Fruit fly (Drosophila melanogaster) whole organism, embryonic: Measurements from ENCODE around the gene Orp8.
A peak's percentile ranks its signal among the peaks of the same experiment; 100 is the strongest.

ENCODE experiments used
- CG10462 ChIP-seq: fragments of 200-800 bp; sonication (Bioruptor generic); optimal IDR thresholded peaks from 2 replicates; lab custom pipeline; 2016; ENCODE audit warnings: missing biosample characterization, missing genetic modification characterization
- CG11560 ChIP-seq: fragments of 200-800 bp; sonication (Bioruptor generic); IDR thresholded peaks from 3 replicates; pipeline ENCODE4 v1.3.6; 2022; ENCODE audit warnings: missing biosample characterization, missing genetic modification characterization
- CG12391 ChIP-seq: fragments of 200-800 bp; sonication (Bioruptor generic); optimal IDR thresholded peaks from 3 replicates; lab custom pipeline; 2018; ENCODE audit warnings: missing biosample characterization, mild to moderate bottlenecking, missing genetic modification characterization, moderate library complexity
- CG13424 ChIP-seq: fragments of 200-800 bp; sonication (Bioruptor generic); optimal IDR thresholded peaks from 2 replicates; lab custom pipeline; 2019; ENCODE audit warnings: missing biosample characterization, mild to moderate bottlenecking, missing genetic modification characterization, moderate library complexity
- CG14667 ChIP-seq: fragments of 200-800 bp; sonication (Bioruptor generic); IDR thresholded peaks from 2 replicates; pipeline ENCODE4 v1.3.6; 2022; ENCODE audit warnings: missing biosample characterization, missing genetic modification characterization
- CG15479 ChIP-seq: fragments of 200-800 bp; sonication (Bioruptor generic); optimal IDR thresholded peaks from 3 replicates; lab custom pipeline; 2019; ENCODE audit warnings: missing biosample characterization, mild to moderate bottlenecking, missing genetic modification characterization, moderate library complexity
- CG16813 ChIP-seq: fragments of 200-800 bp; sonication (Bioruptor generic); IDR thresholded peaks from 3 replicates; pipeline ENCODE4 v1.3.6; 2022; ENCODE audit warnings: missing biosample characterization, missing genetic modification characterization; ENCODE audit not compliant: partially characterized antibody
- CG17385 ChIP-seq: fragments of 200-800 bp; sonication (Bioruptor generic); optimal IDR thresholded peaks from 3 replicates; lab custom pipeline; 2018; ENCODE audit warnings: missing biosample characterization, mild to moderate bottlenecking, missing genetic modification characterization
- CG17912 ChIP-seq: fragments of 200-800 bp; sonication (Bioruptor generic); optimal IDR thresholded peaks from 2 replicates; lab custom pipeline; 2018; ENCODE audit warnings: missing biosample characterization, mild to moderate bottlenecking, missing genetic modification characterization
- CG1792 ChIP-seq: fragments of 200-800 bp; sonication (Bioruptor generic); optimal IDR thresholded peaks from 2 replicates; lab custom pipeline; 2016; ENCODE audit warnings: missing biosample characterization, missing genetic modification characterization
- CG18599 ChIP-seq: fragments of 200-800 bp; sonication (Bioruptor generic); optimal IDR thresholded peaks from 3 replicates; lab custom pipeline; 2017; ENCODE audit warnings: missing biosample characterization, missing genetic modification characterization, mild to moderate bottlenecking, moderate library complexity, missing genetic modification reagents
- CG2116 ChIP-seq: fragments of 200-800 bp; sonication (Bioruptor generic); optimal IDR thresholded peaks from 3 replicates; lab custom pipeline; 2018; ENCODE audit warnings: missing biosample characterization, mild to moderate bottlenecking, missing genetic modification characterization
- CG2202 ChIP-seq: fragments of 200-800 bp; sonication (Bioruptor generic); optimal IDR thresholded peaks from 2 replicates; lab custom pipeline; 2018; ENCODE audit warnings: missing biosample characterization, mild to moderate bottlenecking, missing genetic modification characterization
- CG2875 ChIP-seq: fragments of 200-800 bp; sonication (Bioruptor generic); optimal IDR thresholded peaks from 2 replicates; lab custom pipeline; 2017; ENCODE audit warnings: missing biosample characterization, mild to moderate bottlenecking, missing genetic modification characterization, missing genetic modification reagents
- CG30403 ChIP-seq: fragments of 200-800 bp; sonication (Bioruptor generic); optimal IDR thresholded peaks from 3 replicates; lab custom pipeline; 2016; ENCODE audit warnings: missing biosample characterization, missing genetic modification characterization
- CG4282 ChIP-seq: fragments of 200-800 bp; sonication (Bioruptor generic); optimal IDR thresholded peaks from 2 replicates; lab custom pipeline; 2016; ENCODE audit warnings: missing biosample characterization, missing genetic modification characterization
- CG4404 ChIP-seq: fragments of 200-800 bp; sonication (Bioruptor generic); IDR thresholded peaks from 2 replicates; pipeline ENCODE4 v1.3.6; 2022; ENCODE audit warnings: missing biosample characterization, missing genetic modification characterization
- CG4424 ChIP-seq: fragments of 200-800 bp; sonication (Bioruptor generic); optimal IDR thresholded peaks from 3 replicates; lab custom pipeline; 2016; ENCODE audit warnings: missing biosample characterization, missing genetic modification characterization
- CG5953 ChIP-seq: fragments of 200-800 bp; sonication (Bioruptor generic); IDR thresholded peaks from 2 replicates; pipeline ENCODE4 v1.3.6; 2022; ENCODE audit warnings: missing biosample characterization, missing genetic modification characterization
- CG9609 ChIP-seq: fragments of 200-800 bp; sonication (Bioruptor generic); optimal IDR thresholded peaks from 3 replicates; lab custom pipeline; 2016; ENCODE audit warnings: missing biosample characterization, missing genetic modification characterization
- Doc2 ChIP-seq: fragments of 200-800 bp; sonication (Bioruptor generic); IDR thresholded peaks from 2 replicates; pipeline ENCODE4 v1.3.6; 2022; ENCODE audit warnings: missing biosample characterization, missing genetic modification characterization
- Doc3 ChIP-seq: fragments of 200-800 bp; sonication (Bioruptor generic); IDR thresholded peaks from 3 replicates; pipeline ENCODE4 v1.3.6; 2022; ENCODE audit warnings: missing biosample characterization, missing genetic modification characterization; ENCODE audit not compliant: partially characterized antibody
- Fer3 ChIP-seq: fragments of 200-800 bp; sonication (Bioruptor generic); optimal IDR thresholded peaks from 2 replicates; lab custom pipeline; 2018; ENCODE audit warnings: missing biosample characterization, mild to moderate bottlenecking, missing genetic modification characterization, moderate library complexity
- HLH4C ChIP-seq: fragments of 200-800 bp; sonication (Bioruptor generic); IDR thresholded peaks from 3 replicates; pipeline ENCODE4 v1.3.6; 2022; ENCODE audit warnings: missing biosample characterization, missing genetic modification characterization; ENCODE audit not compliant: partially characterized antibody
- MTF-1 ChIP-seq: fragments of 200-800 bp; sonication (Bioruptor generic); optimal IDR thresholded peaks from 2 replicates; lab custom pipeline; 2018; ENCODE audit warnings: missing biosample characterization, mild to moderate bottlenecking, missing genetic modification characterization, borderline replicate concordance
- Mad ChIP-seq: fragments of 200-800 bp; sonication (Bioruptor generic); optimal IDR thresholded peaks from 2 replicates; lab custom pipeline; 2016; ENCODE audit warnings: missing biosample characterization, missing genetic modification characterization
- NC2α ChIP-seq: fragments of 200-800 bp; sonication (Bioruptor generic); optimal IDR thresholded peaks from 2 replicates; lab custom pipeline; 2016; ENCODE audit warnings: missing biosample characterization, missing genetic modification characterization
- Spps ChIP-seq: fragments of 200-800 bp; sonication (Bioruptor generic); optimal IDR thresholded peaks from 2 replicates; lab custom pipeline; 2018; ENCODE audit warnings: missing biosample characterization, mild to moderate bottlenecking, missing genetic modification characterization
- Xbp1 ChIP-seq: fragments of 200-800 bp; sonication (Bioruptor generic); optimal IDR thresholded peaks from 3 replicates; lab custom pipeline; 2016; ENCODE audit warnings: missing biosample characterization, mild to moderate bottlenecking, missing genetic modification characterization
- cad ChIP-seq: fragments of >200 bp; optimal IDR thresholded peaks from 2 replicates; lab custom pipeline; 2017; ENCODE audit warnings: missing biosample characterization, missing genetic modification characterization
- chif ChIP-seq, 2 experiments: fragments of 200-800 bp; sonication (Bioruptor generic); optimal IDR thresholded peaks; 3 replicates each; lab custom pipeline; 2016; ENCODE audit warnings: missing biosample characterization in 2 of 2, missing genetic modification characterization in 2 of 2
- chinmo ChIP-seq: fragments of 200-800 bp; sonication (Bioruptor generic); IDR thresholded peaks from 4 replicates; pipeline ENCODE4 v1.3.6; 2022; ENCODE audit warnings: missing biosample characterization, missing genetic modification characterization; ENCODE audit not compliant: partially characterized antibody
- chn ChIP-seq: fragments of 200-800 bp; sonication (Bioruptor generic); optimal IDR thresholded peaks from 2 replicates; lab custom pipeline; 2016; ENCODE audit warnings: missing biosample characterization, missing genetic modification characterization
- dmrt11E ChIP-seq: fragments of 200-800 bp; sonication (Bioruptor generic); optimal IDR thresholded peaks from 3 replicates; lab custom pipeline; 2018; ENCODE audit warnings: missing biosample characterization, mild to moderate bottlenecking, missing genetic modification characterization, moderate library complexity
- gcm ChIP-seq: fragments of 200-800 bp; sonication (Bioruptor generic); optimal IDR thresholded peaks from 2 replicates; lab custom pipeline; 2019; ENCODE audit warnings: missing biosample characterization, mild to moderate bottlenecking, missing genetic modification characterization, moderate library complexity
- hkb ChIP-seq, 2 experiments: fragments of 200-800 bp in 1 of 2; fragments of >200 bp in 1 of 2; sonication (Bioruptor generic) in 1 of 2; IDR thresholded peaks in 1 of 2; optimal IDR thresholded peaks in 1 of 2; 2 replicates each; pipeline versions ENCODE4 v1.3.6 to Lab custom; 2017 to 2022; ENCODE audit warnings: missing biosample characterization in 1 of 2, missing genetic modification characterization in 1 of 2
- knrl ChIP-seq: fragments of 200-800 bp; sonication (Bioruptor generic); IDR thresholded peaks from 3 replicates; pipeline ENCODE4 v1.3.6; 2022; ENCODE audit warnings: missing biosample characterization, missing genetic modification characterization; ENCODE audit not compliant: partially characterized antibody
- lilli ChIP-seq: fragments of 200-800 bp; sonication (Bioruptor generic); optimal IDR thresholded peaks from 3 replicates; lab custom pipeline; 2016; ENCODE audit warnings: missing biosample characterization, missing genetic modification characterization
- lola ChIP-seq, 3 experiments: fragments of >200 bp in 2 of 3; fragments of 200-800 bp in 1 of 3; sonication (Bioruptor generic) in 1 of 3; optimal IDR thresholded peaks; 2 replicates each; lab custom pipeline; 2017 to 2019; ENCODE audit warnings: missing biosample characterization in 3 of 3, missing genetic modification characterization in 3 of 3, mild to moderate bottlenecking in 1 of 3, moderate library complexity in 1 of 3
- pan ChIP-seq, 4 experiments: fragments of >200 bp in 3 of 4; fragments of 200-800 bp in 1 of 4; sonication (Bioruptor generic) in 1 of 4; optimal IDR thresholded peaks in 3 of 4; IDR thresholded peaks in 1 of 4; 2 replicates each; pipeline versions ENCODE4 v1.3.6 to Lab custom; 2017 to 2022; ENCODE audit warnings: missing biosample characterization in 2 of 4, missing genetic modification characterization in 2 of 4, mixed read lengths in 1 of 4
- sima ChIP-seq: fragments of 200-800 bp; sonication (Bioruptor generic); optimal IDR thresholded peaks from 2 replicates; lab custom pipeline; 2016; ENCODE audit warnings: missing biosample characterization, missing genetic modification characterization
- sqz ChIP-seq: fragments of 200-800 bp; sonication (Bioruptor generic); optimal IDR thresholded peaks from 3 replicates; lab custom pipeline; 2018; ENCODE audit warnings: missing biosample characterization, mild to moderate bottlenecking, missing genetic modification characterization
- tgo ChIP-seq: fragments of 200-800 bp; sonication (Bioruptor generic); IDR thresholded peaks from 3 replicates; pipeline ENCODE4 v1.3.6; 2022; ENCODE audit warnings: missing biosample characterization, missing genetic modification characterization
- tll ChIP-seq, 2 experiments: fragments of 200-800 bp in 1 of 2; fragments of >200 bp in 1 of 2; sonication (Bioruptor generic) in 1 of 2; optimal IDR thresholded peaks; 2 replicates each; lab custom pipeline; 2017 to 2019; ENCODE audit warnings: missing biosample characterization in 2 of 2, missing genetic modification characterization in 2 of 2, mild to moderate bottlenecking in 1 of 2, moderate library complexity in 1 of 2
- trem ChIP-seq: fragments of 200-800 bp; optimal IDR thresholded peaks from 3 replicates; lab custom pipeline; 2019; ENCODE audit warnings: missing biosample characterization, mild to moderate bottlenecking, missing genetic modification characterization, moderate library complexity
- ttk ChIP-seq: fragments of 200-800 bp; sonication (Bioruptor generic); IDR thresholded peaks from 2 replicates; pipeline ENCODE4 v2.1.2; 2022; ENCODE audit warnings: missing biosample characterization, missing genetic modification characterization
- tx ChIP-seq: fragments of 200-800 bp; sonication (Bioruptor generic); optimal IDR thresholded peaks from 2 replicates; lab custom pipeline; 2016; ENCODE audit warnings: missing biosample characterization, missing genetic modification characterization
- usp ChIP-seq: fragments of >200 bp; optimal IDR thresholded peaks from 2 replicates; lab custom pipeline; 2017; ENCODE audit warnings: missing biosample characterization, missing genetic modification characterization

The Orp8 gene

dm6 chr3R:20308972-20309660, at the start of gene Orp8 (continued):
- TF ChIP-seq dmrt11E (tag; lab: Kevin White, UChicago) (no peak), chif (GFP tag; optimal IDR thresholded peaks at IDR 0.05; lab: Kevin White, UChicago) (no peak), CG4282 (GFP tag; lab: Kevin White, UChicago) (no peak), Xbp1 (no peak), knrl (no peak), CG16813 (no peak), chinmo (GFP tag; lab: Robert Waterston, UW) (peak; percentile 94; the same call in 3 of the 4 replicates), CG9609 (GFP tag; lab: Kevin White, UChicago) (no peak), lola (GFP tag; optimal IDR thresholded peaks at IDR 0.05; lab: Kevin White, UChicago) (no peak), NC2α (no peak), Mad (GFP tag; lab: Kevin White, UChicago) (no peak), CG2202 (tag; lab: Kevin White, UChicago) (no peak), pan (optimal IDR thresholded peaks at IDR 0.05; lab: Kevin White, UChicago) (no peak), pan (GFP tag; optimal IDR thresholded peaks at IDR 0.05 in 1 of 2, IDR thresholded peaks at IDR 0.05 in 1 of 2) (peak in 1 of 2 experiments; percentile 22), tx (GFP tag; lab: Kevin White, UChicago) (no peak), Spps (tag; lab: Kevin White, UChicago) (peak; percentile 38), CG4404 (GFP tag; lab: Robert Waterston, UW) (no peak), CG17912 (GFP tag; lab: Kevin White, UChicago) (no peak), CG14667 (GFP tag; lab: Robert Waterston, UW) (no peak), Fer3 (tag; lab: Kevin White, UChicago) (peak; percentile 18), usp (GFP tag; lab: Kevin White, UChicago) (no peak), Doc2 (GFP tag; lab: Robert Waterston, UW) (no peak), cad (GFP tag; lab: Kevin White, UChicago) (no peak), hkb (optimal IDR thresholded peaks at IDR 0.05; lab: Kevin White, UChicago) (no peak), hkb (GFP tag; IDR thresholded peaks at IDR 0.05; lab: Robert Waterston, UW) (peak; percentile 34; the same call in 1 of the 2 replicates), CG1792 (GFP tag; lab: Kevin White, UChicago) (no peak), CG2116 (GFP tag; lab: Kevin White, UChicago) (peak; percentile 90), CG4424 (GFP tag; lab: Kevin White, UChicago) (no peak), sqz (GFP tag; lab: Kevin White, UChicago) (peak; percentile 33), CG18599 (GFP tag; lab: Kevin White, UChicago) (peak; percentile 35), Doc3 (GFP tag; lab: Robert Waterston, UW) (peak; percentile 58; the same call in 2 of the 3 replicates), tgo (GFP tag; lab: Robert Waterston, UW) (no peak), HLH4C (GFP tag; lab: Robert Waterston, UW) (peak; percentile 74), CG30403 (GFP tag; lab: Kevin White, UChicago) (no peak), ttk (GFP tag; lab: Robert Waterston, UW) (no peak), CG5953 (GFP tag; lab: Robert Waterston, UW) (no peak), CG2875 (GFP tag; lab: Kevin White, UChicago) (no peak), CG13424 (no peak), lilli (GFP tag; lab: Kevin White, UChicago) (no peak), CG15479 (GFP tag; lab: Kevin White, UChicago) (no peak), CG17385 (GFP tag; lab: Kevin White, UChicago) (peak; percentile 44), MTF-1 (GFP tag; lab: Kevin White, UChicago) (peak; percentile 19), CG10462 (GFP tag; lab: Kevin White, UChicago) (no peak), CG11560 (no peak), tll (GFP tag; optimal IDR thresholded peaks at IDR 0.05; lab: Kevin White, UChicago) (no peak), chn (no peak), sima (GFP tag; lab: Kevin White, UChicago) (no peak), trem (peak; percentile 29), gcm (peak; percentile 66), CG12391 (tag; lab: Kevin White, UChicago) (peak; percentile 24)
